Worm (Caenorhabditis elegans): ENCODE data around the gene slc-9B.2.

ce11 chrV:16357253-16357652 is 18.4 kb downstream of the slc-9B.2 start, which contains the start of gene pptr-1:
- peak; percentile 20 for TF ChIP-seq lin-40 (tag; optimal IDR thresholded peaks at IDR 0.05)
- TF ChIP-seq lsy-27 (tag; optimal IDR thresholded peaks at IDR 0.05; ENCODE audit: borderline replicate concordance, insufficient read depth) = no peak
- no peak for TF ChIP-seq F57C9.4 (tag; optimal IDR thresholded peaks at IDR 0.05)
- TF ChIP-seq let-607 (tag; optimal IDR thresholded peaks at IDR 0.05) = no peak
- TF ChIP-seq lin-35 (GFP tag; optimal IDR thresholded peaks at IDR 0.05) = no peak
- TF ChIP-seq mxl-1 (tag; optimal IDR thresholded peaks at IDR 0.05) = no peak
- no peak for TF ChIP-seq nhr-27 (tag; optimal IDR thresholded peaks at IDR 0.05)
- TF ChIP-seq hmg-1.2 (GFP tag; IDR thresholded peaks at IDR 0.05) = peak; percentile 32; the same call in 1 of the 2 replicates
- no peak for TF ChIP-seq B0019.2 (GFP tag; conservative IDR thresholded peaks at IDR 0.05)
- no peak for TF ChIP-seq dox-1 (GFP tag; IDR thresholded peaks at IDR 0.05)
- TF ChIP-seq unc-62 (GFP tag; optimal IDR thresholded peaks at IDR 0.05) = no peak
- TF ChIP-seq snpc-4 (GFP tag; optimal IDR thresholded peaks at IDR 0.05) = no peak
- TF ChIP-seq snpc-4 (tag; optimal IDR thresholded peaks at IDR 0.05) = no peak

Data from whole organism, young adult.